Worm (Caenorhabditis elegans) whole organism, midembryonic: ENCODE measurements around the gene npr-13.
A peak's percentile ranks its signal among the peaks of the same experiment; 100 is the strongest.

Source experiments
- T22C8.4 ChIP-seq: fragments of 200-800 bp; sonication (Bioruptor generic); IDR thresholded peaks from 2 replicates; pipeline ENCODE4 v1.3.6; 2022; ENCODE audit warnings: missing genetic modification characterization, missing compliant biosample characterization
- cog-1 ChIP-seq: sonication (generic microtip); optimal IDR thresholded peaks from 2 replicates; lab custom pipeline; 2016; ENCODE audit warnings: missing genetic modification characterization, missing compliant biosample characterization
- flt-1 ChIP-seq: fragments of 200-800 bp; sonication (Bioruptor generic); IDR thresholded peaks from 2 replicates; pipeline ENCODE4 v1.3.6; 2022; ENCODE audit warnings: missing genetic modification characterization, missing compliant biosample characterization
- klf-2 ChIP-seq: fragments of 200-800 bp; sonication (Bioruptor generic); conservative IDR thresholded peaks from 2 replicates; pipeline ENCODE4 v1.3.6; 2022; ENCODE audit warnings: missing genetic modification reagents, missing genetic modification characterization, missing compliant biosample characterization
- med-1 ChIP-seq: sonication (generic microtip); optimal IDR thresholded peaks from 2 replicates; lab custom pipeline; 2017; ENCODE audit warnings: missing genetic modification characterization, mild to moderate bottlenecking, missing compliant biosample characterization, antibody characterized with exemption, missing genetic modification reagents; ENCODE audit not compliant: insufficient read depth
- ref-1 ChIP-seq: fragments of 200-800 bp; sonication (Bioruptor generic); conservative IDR thresholded peaks from 2 replicates; pipeline ENCODE4 v1.3.6; 2022; ENCODE audit warnings: missing genetic modification reagents, missing genetic modification characterization, missing compliant biosample characterization
- tab-1 ChIP-seq: fragments of 200-800 bp; sonication (Bioruptor generic); IDR thresholded peaks from 2 replicates; pipeline ENCODE4 v1.3.6; 2022; ENCODE audit warnings: missing genetic modification characterization, missing compliant biosample characterization
- ztf-23 ChIP-seq: fragments of 200-800 bp; sonication (Bioruptor generic); IDR thresholded peaks from 2 replicates; pipeline ENCODE4 v1.3.6; 2022; ENCODE audit warnings: missing genetic modification reagents, missing genetic modification characterization, missing compliant biosample characterization
- ztf-29 ChIP-seq: fragments of 200-800 bp; sonication (Bioruptor generic); IDR thresholded peaks from 2 replicates; pipeline ENCODE4 v1.3.6; 2022; ENCODE audit warnings: missing genetic modification reagents, missing genetic modification characterization, missing compliant biosample characterization

npr-13 gene

DNA sequence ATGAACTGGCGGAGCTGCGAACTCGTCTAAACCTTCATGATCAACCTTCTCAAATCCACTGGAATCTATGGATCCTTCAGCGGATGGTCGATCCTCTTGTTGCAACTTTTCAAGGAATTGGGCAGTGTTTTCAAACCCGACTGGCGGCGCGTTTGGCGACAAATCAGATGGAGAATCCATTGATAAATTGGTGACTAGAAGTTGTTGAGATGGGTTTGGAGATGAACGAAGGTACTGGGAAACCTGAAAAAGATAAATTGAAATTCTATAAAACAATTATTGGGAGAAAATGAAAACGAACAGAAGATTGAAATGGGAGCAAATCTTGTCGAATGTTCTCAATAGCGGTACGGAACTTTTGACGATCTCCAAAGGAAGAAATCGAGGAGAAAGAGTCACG lies 20.3 kb downstream of the npr-13 start:
- no peak for TF ChIP-seq flt-1 (GFP tag; lab: Robert Waterston, UW)
- TF ChIP-seq ztf-29 (GFP tag; lab: Robert Waterston, UW), result no peak
- TF ChIP-seq cog-1 (tag; lab: Kevin White, UChicago), result no peak
- TF ChIP-seq T22C8.4 (GFP tag; lab: Robert Waterston, UW), result no peak
- no peak for TF ChIP-seq ztf-23
- no peak for TF ChIP-seq med-1 (GFP tag; lab: Kevin White, UChicago)

DNA sequence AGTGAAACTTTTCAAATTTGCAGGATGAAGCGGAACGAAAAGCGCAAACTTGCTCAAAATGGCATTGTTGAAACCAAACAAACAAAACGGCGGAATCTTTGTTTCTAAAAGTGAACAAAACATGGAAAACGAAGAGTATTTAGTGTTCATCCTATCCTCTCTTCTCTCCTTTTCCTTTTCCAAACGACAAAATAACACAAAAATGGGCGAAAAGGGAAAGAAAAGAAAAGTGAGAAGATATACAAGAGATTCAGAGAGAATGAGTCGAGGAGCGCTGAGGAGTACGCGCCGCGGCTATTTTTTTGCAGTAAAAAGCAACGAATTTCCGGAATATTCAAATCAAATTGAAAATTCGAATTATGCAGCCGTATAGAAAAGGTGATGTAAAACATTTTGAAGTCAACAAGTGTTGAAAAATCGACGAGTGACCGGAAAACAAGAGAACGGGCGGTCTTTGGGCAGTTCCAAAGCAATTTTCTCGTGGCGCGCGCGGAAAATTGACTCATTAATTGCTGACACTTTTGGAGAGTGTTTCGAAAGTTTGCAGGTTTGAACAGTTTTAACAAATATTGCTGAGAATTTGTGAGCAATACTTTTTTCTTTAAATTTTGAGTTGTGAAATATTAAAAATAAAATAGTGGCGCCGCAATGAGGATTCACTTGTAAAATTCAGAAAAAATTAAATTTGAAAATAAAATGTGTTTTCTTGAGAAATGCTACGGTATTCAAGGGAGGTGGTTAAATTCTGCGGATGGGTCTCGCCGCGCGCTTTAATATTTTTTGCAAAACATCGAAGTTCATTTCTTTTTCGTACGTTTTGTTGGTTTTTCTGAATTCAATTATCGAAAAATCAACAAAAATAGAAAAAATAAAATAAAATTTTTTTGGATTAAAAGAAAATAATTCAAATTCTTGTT lies 23.1 kb downstream of the npr-13 start:
- TF ChIP-seq med-1 (GFP tag; lab: Kevin White, UChicago) (no peak), flt-1 (GFP tag; lab: Robert Waterston, UW) (no peak), klf-2 (GFP tag; lab: Robert Waterston, UW) (no peak), T22C8.4 (GFP tag; lab: Robert Waterston, UW) (no peak), ztf-23 (no peak)

DNA sequence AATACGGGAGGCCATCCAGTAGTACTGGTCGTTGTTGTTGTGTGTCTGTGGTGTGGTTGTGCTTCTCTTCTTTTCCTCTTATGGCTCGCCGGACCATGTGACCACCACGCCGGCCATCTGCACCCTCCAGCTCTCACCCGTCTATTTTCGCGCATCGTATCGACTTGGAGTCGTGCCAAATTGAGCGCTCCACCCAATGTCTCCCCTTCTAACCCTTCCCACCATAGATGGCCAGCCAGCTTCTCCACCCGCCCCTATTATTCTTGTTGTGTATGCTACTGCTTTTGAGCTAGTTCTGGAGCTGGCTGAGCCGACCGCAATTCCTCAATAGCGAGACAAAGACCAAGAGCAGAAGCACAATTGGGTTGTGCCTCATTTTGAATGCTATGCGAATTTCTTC lies 25.2 kb downstream of the npr-13 start:
- peak; percentile 51; the same call in 1 of the 2 replicates for TF ChIP-seq flt-1 (GFP tag; lab: Robert Waterston, UW)
- no peak for TF ChIP-seq tab-1 (GFP tag; lab: Robert Waterston, UW)
- TF ChIP-seq ref-1, result no peak
- TF ChIP-seq cog-1 (tag; lab: Kevin White, UChicago), result no peak
- no peak for TF ChIP-seq ztf-29 (GFP tag; lab: Robert Waterston, UW)
- TF ChIP-seq klf-2 (GFP tag; lab: Robert Waterston, UW), result no peak
- TF ChIP-seq ztf-23, result peak; percentile 63; the same call in 1 of the 2 replicates
- TF ChIP-seq med-1 (GFP tag; lab: Kevin White, UChicago), result no peak

DNA sequence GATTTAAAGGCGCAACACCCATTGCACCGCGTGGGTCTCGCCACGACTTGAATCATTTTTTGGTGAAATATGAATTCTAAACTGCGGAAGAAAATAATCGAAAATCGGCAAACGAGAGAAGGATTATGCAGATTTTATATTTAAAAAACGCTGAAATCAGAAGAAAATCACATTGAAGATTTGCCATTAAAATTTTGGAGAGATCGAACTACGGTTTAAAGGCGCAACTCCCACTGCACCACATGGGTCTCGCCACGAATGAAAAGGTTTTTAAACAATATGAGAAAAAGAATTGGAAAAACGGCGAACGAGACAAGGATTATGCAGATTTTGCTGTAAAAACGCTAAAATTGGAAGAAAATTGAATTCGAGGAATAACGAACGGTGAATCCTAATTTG lies 25.6 kb downstream of the npr-13 start:
- TF ChIP-seq tab-1 (GFP tag; lab: Robert Waterston, UW) (no peak), klf-2 (GFP tag; lab: Robert Waterston, UW) (no peak), ref-1 (no peak), ztf-23 (no peak), ztf-29 (GFP tag; lab: Robert Waterston, UW) (no peak), med-1 (GFP tag; lab: Kevin White, UChicago) (no peak), T22C8.4 (GFP tag; lab: Robert Waterston, UW) (no peak), flt-1 (GFP tag; lab: Robert Waterston, UW) (no peak), cog-1 (tag; lab: Kevin White, UChicago) (no peak)

DNA sequence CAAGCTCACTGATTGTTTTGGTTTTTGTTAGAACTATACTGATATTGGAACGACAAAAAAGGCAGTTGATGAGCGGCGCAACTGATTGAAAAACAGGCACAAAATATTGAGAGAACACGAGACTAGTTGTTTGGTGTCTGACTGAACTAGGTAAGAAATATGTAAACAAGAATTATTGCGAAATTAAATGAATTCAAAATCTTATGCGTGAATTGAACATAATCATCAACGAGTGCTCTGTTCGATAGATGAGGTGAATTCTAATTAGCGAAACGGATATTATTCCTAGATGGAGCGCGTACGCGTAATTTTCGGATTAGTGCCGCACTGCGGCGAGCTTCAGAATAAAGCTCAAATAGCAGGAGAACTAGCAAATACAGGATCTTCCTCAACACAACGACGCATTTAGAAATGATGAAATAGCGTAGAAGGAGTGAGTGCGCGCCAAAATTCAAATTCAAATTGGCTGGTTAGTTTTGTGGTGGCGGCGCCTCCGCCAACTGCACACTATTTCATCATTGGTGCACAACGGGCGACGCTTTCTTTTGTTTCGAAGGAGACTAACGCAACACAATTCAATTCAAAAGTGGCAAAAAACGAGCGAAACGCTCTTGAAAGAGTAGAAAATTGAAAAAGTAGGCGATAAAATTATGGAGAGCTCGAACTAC lies 26.1 kb downstream of the npr-13 start:
- TF ChIP-seq tab-1 (GFP tag; lab: Robert Waterston, UW) (no peak), ref-1 (no peak), flt-1 (GFP tag; lab: Robert Waterston, UW) (no peak), T22C8.4 (GFP tag; lab: Robert Waterston, UW) (no peak), ztf-29 (GFP tag; lab: Robert Waterston, UW) (no peak), ztf-23 (0 out of 2 replicates have a peak, but pooled peaks have one; percentile 48), klf-2 (GFP tag; lab: Robert Waterston, UW) (no peak), cog-1 (tag; lab: Kevin White, UChicago) (no peak)

DNA sequence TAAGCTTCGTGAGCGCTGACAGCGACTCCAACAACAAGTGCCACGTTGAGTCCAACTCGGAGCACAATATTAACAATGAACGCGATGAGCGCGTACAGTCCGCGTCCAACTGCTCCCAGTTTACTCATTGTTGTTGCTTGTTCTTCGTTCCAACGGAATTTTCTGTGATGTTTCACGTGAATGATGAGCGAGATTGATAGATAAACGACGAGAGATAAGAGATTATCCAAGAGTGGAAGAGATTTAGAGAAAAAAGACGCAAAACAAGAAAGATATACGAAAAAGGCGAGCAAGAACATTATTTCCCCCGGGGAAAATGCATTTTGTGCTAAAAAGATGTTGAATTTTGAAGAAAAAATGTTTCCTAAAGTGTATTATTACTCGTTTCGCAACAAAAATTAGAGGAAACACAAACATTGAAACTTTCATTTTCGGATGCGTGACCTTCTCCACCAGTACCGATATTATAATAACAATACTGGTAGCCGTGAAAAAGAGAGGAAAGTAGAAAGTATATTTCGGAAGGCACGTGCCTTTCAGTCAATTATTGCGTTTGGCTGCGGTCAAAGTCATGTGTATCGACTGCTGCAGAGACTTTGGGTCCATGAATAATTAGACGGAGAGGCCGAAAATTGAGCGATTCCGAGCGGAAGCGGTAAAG lies 26.8 kb downstream of the npr-13 start:
- TF ChIP-seq tab-1 (GFP tag; lab: Robert Waterston, UW) (no peak), cog-1 (tag; lab: Kevin White, UChicago) (no peak), ztf-29 (GFP tag; lab: Robert Waterston, UW) (no peak), klf-2 (GFP tag; lab: Robert Waterston, UW) (no peak), T22C8.4 (GFP tag; lab: Robert Waterston, UW) (no peak), flt-1 (GFP tag; lab: Robert Waterston, UW) (no peak), ztf-23 (no peak), ref-1 (no peak), med-1 (GFP tag; lab: Kevin White, UChicago) (no peak)

DNA sequence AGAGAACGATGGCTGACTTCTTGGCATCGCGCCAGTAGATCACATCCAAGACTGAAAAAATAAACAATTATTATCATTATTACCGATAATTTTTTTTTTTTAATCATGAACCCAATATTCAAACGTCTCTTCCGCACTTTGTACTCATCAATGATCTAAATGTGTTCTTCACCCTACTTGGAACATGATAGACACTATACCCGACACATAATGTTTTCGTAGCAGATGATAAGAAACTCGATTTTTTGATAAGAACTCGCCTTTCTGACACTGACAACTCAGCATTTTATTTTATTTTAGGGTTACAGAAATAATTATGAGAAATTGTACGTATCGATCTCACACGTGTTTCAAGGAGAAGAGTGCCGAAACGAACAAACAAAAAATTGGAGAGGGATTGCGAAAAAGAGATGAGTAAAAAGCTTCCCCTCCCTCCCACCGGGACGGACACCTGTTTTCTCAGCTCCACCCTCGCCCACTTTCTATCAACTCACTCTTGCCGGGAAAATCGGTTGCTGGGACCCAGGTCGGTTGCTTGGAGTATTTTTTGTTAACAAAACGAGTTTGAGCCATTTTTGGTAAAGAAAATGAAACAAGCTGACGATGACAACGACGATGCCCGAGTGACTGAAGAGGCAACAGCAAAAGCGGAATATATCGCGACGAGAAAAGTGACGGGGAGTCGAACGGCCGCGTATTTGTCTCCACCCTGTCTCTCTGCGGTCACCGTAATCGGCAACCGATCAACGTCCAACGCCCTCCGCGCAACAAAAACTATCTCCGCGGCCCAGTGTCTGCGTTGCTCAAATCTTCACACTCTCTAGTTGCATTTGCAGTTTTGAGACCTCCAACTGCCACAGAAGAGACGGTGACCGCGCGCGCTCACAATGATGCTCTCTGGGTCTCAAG lies 27.9 kb downstream of the npr-13 start:
- 0 out of 2 replicates have a peak, but pooled peaks have one; percentile 5 for TF ChIP-seq ztf-29 (GFP tag; lab: Robert Waterston, UW)
- 0 out of 2 replicates have a peak, but pooled peaks have one; percentile 33 for TF ChIP-seq flt-1 (GFP tag; lab: Robert Waterston, UW)
- TF ChIP-seq cog-1 (tag; lab: Kevin White, UChicago), result no peak

DNA sequence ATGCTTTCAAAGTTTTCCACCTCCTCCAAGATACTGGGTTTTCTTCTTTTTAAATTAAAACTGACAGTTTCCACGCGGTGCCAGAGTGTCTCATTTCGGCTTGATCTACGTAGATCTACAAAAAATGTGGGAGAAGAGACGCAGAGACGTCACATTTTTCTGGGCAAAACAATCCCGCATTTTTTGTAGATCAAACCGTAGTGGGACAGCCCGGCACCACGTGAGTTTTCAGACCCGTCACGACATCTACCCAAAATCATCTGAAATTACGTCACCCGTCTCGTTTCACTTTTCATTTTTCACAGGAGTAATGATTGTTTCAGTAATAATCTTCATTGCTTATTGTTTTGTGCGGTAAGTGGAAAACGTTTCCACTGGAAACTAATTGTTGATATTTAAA lies 30.0 kb downstream of the npr-13 start:
- no peak for TF ChIP-seq cog-1 (tag; lab: Kevin White, UChicago)
- no peak for TF ChIP-seq flt-1 (GFP tag; lab: Robert Waterston, UW)
- 0 out of 2 replicates have a peak, but pooled peaks have one; percentile 17 for TF ChIP-seq ztf-29 (GFP tag; lab: Robert Waterston, UW)
- TF ChIP-seq med-1 (GFP tag; lab: Kevin White, UChicago), result no peak
- no peak for TF ChIP-seq T22C8.4 (GFP tag; lab: Robert Waterston, UW)
- TF ChIP-seq ref-1, result no peak
- TF ChIP-seq ztf-23, result no peak
